Fruit fly (Drosophila melanogaster): ENCODE measurements around the gene unc-13-4A.

unc-13-4A gene

dm6 chr3L:7349311-7349710 is 36.6 kb upstream of the unc-13-4A start:
- no peak for TF ChIP-seq rn (GFP tag; IDR thresholded peaks at IDR 0.05)
- no peak for TF ChIP-seq CG12605 (GFP tag; IDR thresholded peaks at IDR 0.05)
- TF ChIP-seq Pif1B (GFP tag; optimal IDR thresholded peaks at IDR 0.05): no peak
- TF ChIP-seq CG9948 (tag; optimal IDR thresholded peaks at IDR 0.05): no peak
- TF ChIP-seq CG34367 (tag; optimal IDR thresholded peaks at IDR 0.05): no peak
- TF ChIP-seq CG14655 (GFP tag; optimal IDR thresholded peaks at IDR 0.05): no peak
- TF ChIP-seq Ets98B (GFP tag; IDR thresholded peaks at IDR 0.05): no peak
- TF ChIP-seq fd96Ca (GFP tag; IDR thresholded peaks at IDR 0.05): no peak
- TF ChIP-seq EcR (GFP tag; optimal IDR thresholded peaks at IDR 0.05): no peak
- TF ChIP-seq CG17806 (tag; optimal IDR thresholded peaks at IDR 0.05): no peak
- no peak for TF ChIP-seq CG13204 (GFP tag; optimal IDR thresholded peaks at IDR 0.05)
- no peak for TF ChIP-seq CG32121 (GFP tag; IDR thresholded peaks at IDR 0.05)
- no peak for TF ChIP-seq CG10348 (GFP tag; IDR thresholded peaks at IDR 0.05)
- TF ChIP-seq CG4496 (GFP tag; IDR thresholded peaks at IDR 0.05): no peak
- TF ChIP-seq D1 (tag; optimal IDR thresholded peaks at IDR 0.05): no peak
- TF ChIP-seq Snoo (tag; optimal IDR thresholded peaks at IDR 0.05): no peak
- TF ChIP-seq Pif1A (GFP tag; optimal IDR thresholded peaks at IDR 0.05): no peak
- no peak for TF ChIP-seq gl (tag; optimal IDR thresholded peaks at IDR 0.05)

dm6 chr3L:7347984-7348631 is 35.4 kb upstream of the unc-13-4A start, which contains the start of the genes Srp19 and qm:
Gene Srp19, minus strand, starts transcription at chr3L:7348034.
Gene qm, plus strand, starts transcription at chr3L:7348313.
- TF ChIP-seq CG15710 (tag; optimal IDR thresholded peaks at IDR 0.05): peak; percentile 11
- peak; percentile 59; the same call in 1 of the 3 replicates for TF ChIP-seq CG4496 (GFP tag; IDR thresholded peaks at IDR 0.05)
- peak; percentile 44 for TF ChIP-seq EcR (GFP tag; optimal IDR thresholded peaks at IDR 0.05)
- no peak for TF ChIP-seq rn (GFP tag; IDR thresholded peaks at IDR 0.05)
- TF ChIP-seq fd96Ca (GFP tag; IDR thresholded peaks at IDR 0.05): peak; percentile 27; the same call in 2 of the 3 replicates
- peak; percentile 61 for TF ChIP-seq CG13204 (GFP tag; optimal IDR thresholded peaks at IDR 0.05)
- TF ChIP-seq Ets98B (GFP tag; IDR thresholded peaks at IDR 0.05): peak; percentile 43; the same call in 1 of the 2 replicates
- TF ChIP-seq CG32121 (GFP tag; IDR thresholded peaks at IDR 0.05): peak; percentile 25; the same call in 1 of the 2 replicates
- no peak for TF ChIP-seq CG9948 (tag; optimal IDR thresholded peaks at IDR 0.05)
- peak; percentile 20 for TF ChIP-seq gl (tag; optimal IDR thresholded peaks at IDR 0.05)
- no peak for TF ChIP-seq CG34367 (tag; optimal IDR thresholded peaks at IDR 0.05)
- TF ChIP-seq CG12605 (GFP tag; IDR thresholded peaks at IDR 0.05): peak; percentile 64

dm6 chr3L:7346951-7347350 is 34.3 kb upstream of the unc-13-4A start, which contains the start of gene CG14834:
Gene CG14834, minus strand, starts transcription at chr3L:7347123.
- TF ChIP-seq CG9948 (tag; optimal IDR thresholded peaks at IDR 0.05): no peak
- TF ChIP-seq CG15710 (tag; optimal IDR thresholded peaks at IDR 0.05): no peak
- TF ChIP-seq CG4496 (GFP tag; IDR thresholded peaks at IDR 0.05): no peak
- no peak for TF ChIP-seq CG8159 (tag; optimal IDR thresholded peaks at IDR 0.05)
- no peak for TF ChIP-seq CG13204 (GFP tag; optimal IDR thresholded peaks at IDR 0.05)
- no peak for TF ChIP-seq D1 (tag; optimal IDR thresholded peaks at IDR 0.05)
- TF ChIP-seq CG12605 (GFP tag; IDR thresholded peaks at IDR 0.05): no peak
- TF ChIP-seq fd96Ca (GFP tag; IDR thresholded peaks at IDR 0.05): no peak
- TF ChIP-seq CG32121 (GFP tag; IDR thresholded peaks at IDR 0.05): no peak
- TF ChIP-seq CG10348 (GFP tag; IDR thresholded peaks at IDR 0.05): no peak
- no peak for TF ChIP-seq Pif1A (GFP tag; optimal IDR thresholded peaks at IDR 0.05)
- TF ChIP-seq CG34367 (tag; optimal IDR thresholded peaks at IDR 0.05): no peak
- no peak for TF ChIP-seq Snoo (tag; optimal IDR thresholded peaks at IDR 0.05)
- no peak for TF ChIP-seq CG14655 (GFP tag; optimal IDR thresholded peaks at IDR 0.05)
- TF ChIP-seq CG17806 (tag; optimal IDR thresholded peaks at IDR 0.05): no peak
- TF ChIP-seq EcR (GFP tag; optimal IDR thresholded peaks at IDR 0.05): no peak
- no peak for TF ChIP-seq gl (tag; optimal IDR thresholded peaks at IDR 0.05)
- TF ChIP-seq CG8301 (tag; optimal IDR thresholded peaks at IDR 0.05): no peak
- TF ChIP-seq Pif1B (GFP tag; optimal IDR thresholded peaks at IDR 0.05): no peak
- no peak for TF ChIP-seq rn (GFP tag; IDR thresholded peaks at IDR 0.05)

- TF ChIP-seq CG32121 (GFP tag; IDR thresholded peaks at IDR 0.05) (peak; percentile 80), CG17806 (tag; optimal IDR thresholded peaks at IDR 0.05) (no peak), Ets98B (GFP tag; IDR thresholded peaks at IDR 0.05) (peak; percentile 89), CG34367 (tag; optimal IDR thresholded peaks at IDR 0.05) (no peak), CG14655 (GFP tag; optimal IDR thresholded peaks at IDR 0.05) (no peak), rn (GFP tag; IDR thresholded peaks at IDR 0.05) (no peak), gl (tag; optimal IDR thresholded peaks at IDR 0.05) (peak; percentile 81), CG12605 (GFP tag; IDR thresholded peaks at IDR 0.05) (peak; percentile 78), CG8301 (tag; optimal IDR thresholded peaks at IDR 0.05) (no peak), Pif1B (GFP tag; optimal IDR thresholded peaks at IDR 0.05) (peak; percentile 66), Snoo (tag; optimal IDR thresholded peaks at IDR 0.05) (peak; percentile 62), CG13204 (GFP tag; optimal IDR thresholded peaks at IDR 0.05) (peak; percentile 82), CG10348 (GFP tag; IDR thresholded peaks at IDR 0.05) (no peak), CG9948 (tag; optimal IDR thresholded peaks at IDR 0.05) (no peak), CG4496 (GFP tag; IDR thresholded peaks at IDR 0.05) (peak; percentile 80), fd96Ca (GFP tag; IDR thresholded peaks at IDR 0.05) (peak; percentile 76), EcR (GFP tag; optimal IDR thresholded peaks at IDR 0.05) (peak; percentile 99), CG8159 (tag; optimal IDR thresholded peaks at IDR 0.05) (peak; percentile 51), D1 (tag; optimal IDR thresholded peaks at IDR 0.05) (no peak), Pif1A (GFP tag; optimal IDR thresholded peaks at IDR 0.05) (no peak), CG15710 (tag; optimal IDR thresholded peaks at IDR 0.05) (peak; percentile 26)
These were observed 32.3 kb upstream of the unc-13-4A start, which contains the start of gene Cln7 for dm6 chr3L:7344965-7345427. Gene Cln7, minus strand, starts transcription at chr3L:7345183.

- TF ChIP-seq CG8301 (tag; optimal IDR thresholded peaks at IDR 0.05) (no peak), fd96Ca (GFP tag; IDR thresholded peaks at IDR 0.05) (no peak), rn (GFP tag; IDR thresholded peaks at IDR 0.05) (no peak), CG15710 (tag; optimal IDR thresholded peaks at IDR 0.05) (no peak), CG10348 (GFP tag; IDR thresholded peaks at IDR 0.05) (no peak), CG9948 (tag; optimal IDR thresholded peaks at IDR 0.05) (no peak), gl (tag; optimal IDR thresholded peaks at IDR 0.05) (no peak), D1 (tag; optimal IDR thresholded peaks at IDR 0.05) (no peak), CG34367 (tag; optimal IDR thresholded peaks at IDR 0.05) (no peak), CG13204 (GFP tag; optimal IDR thresholded peaks at IDR 0.05) (no peak), CG8159 (tag; optimal IDR thresholded peaks at IDR 0.05) (no peak), CG17806 (tag; optimal IDR thresholded peaks at IDR 0.05) (no peak), CG14655 (GFP tag; optimal IDR thresholded peaks at IDR 0.05) (no peak)
These were observed 31.3 kb upstream of the unc-13-4A start for dm6 chr3L:7344001-7344400.

Measured in whole organism, pupa.